Fruit fly (Drosophila melanogaster): ENCODE results near the gene AnxB9.

- TF ChIP-seq CG8478 (optimal IDR thresholded peaks at IDR 0.05) (no peak), CTCF (optimal IDR thresholded peaks at IDR 0.05) (no peak)
These were observed 47.1 kb downstream of the AnxB9 start for dm6 chr3R:21111964-21112740.
